Fruit fly (Drosophila melanogaster) whole organism, embryonic: ENCODE measurements around the gene CG14818.

Experiments used
- Atf3 ChIP-seq: fragments of 200-800 bp; sonication (Bioruptor generic); optimal IDR thresholded peaks from 3 replicates; lab custom pipeline; 2016; ENCODE audit warnings: missing biosample characterization, missing genetic modification characterization
- BEAF-32 ChIP-seq: fragments of 200-800 bp; sonication (Bioruptor generic); optimal IDR thresholded peaks from 3 replicates; lab custom pipeline; 2017; ENCODE audit warnings: missing biosample characterization, missing genetic modification characterization, mild to moderate bottlenecking, moderate library complexity, missing genetic modification reagents
- CG10654 ChIP-seq: fragments of 200-800 bp; sonication (Bioruptor generic); optimal IDR thresholded peaks from 2 replicates; lab custom pipeline; 2016; ENCODE audit warnings: missing biosample characterization, missing genetic modification characterization
- CG11093 ChIP-seq: fragments of 200-800 bp; sonication (Bioruptor generic); IDR thresholded peaks from 3 replicates; pipeline ENCODE4 v1.3.6; 2022; ENCODE audit warnings: missing biosample characterization, missing genetic modification characterization
- CG13123 ChIP-seq: fragments of 200-800 bp; sonication (Bioruptor generic); optimal IDR thresholded peaks from 2 replicates; lab custom pipeline; 2016; ENCODE audit warnings: missing biosample characterization, missing genetic modification characterization
- CG13775 ChIP-seq: fragments of 200-800 bp; sonication (Bioruptor generic); optimal IDR thresholded peaks from 3 replicates; lab custom pipeline; 2017; ENCODE audit warnings: missing biosample characterization, mild to moderate bottlenecking, missing genetic modification characterization
- CG14050 ChIP-seq: fragments of 200-800 bp; sonication (Bioruptor generic); IDR thresholded peaks from 3 replicates; pipeline ENCODE4 v1.3.6; 2022; ENCODE audit warnings: missing biosample characterization, missing genetic modification characterization
- CG14860 ChIP-seq: fragments of 200-800 bp; sonication (Bioruptor generic); IDR thresholded peaks from 3 replicates; pipeline ENCODE4 v1.3.6; 2022; ENCODE audit warnings: missing biosample characterization, missing genetic modification characterization; ENCODE audit not compliant: partially characterized antibody
- CG1602 ChIP-seq: fragments of 200-800 bp; sonication (Bioruptor generic); optimal IDR thresholded peaks from 3 replicates; lab custom pipeline; 2016; ENCODE audit warnings: missing biosample characterization, missing genetic modification characterization
- CG18262 ChIP-seq: fragments of 200-800 bp; optimal IDR thresholded peaks from 3 replicates; lab custom pipeline; 2019; ENCODE audit warnings: missing biosample characterization, mild to moderate bottlenecking, missing genetic modification characterization, moderate library complexity
- CG2116 ChIP-seq: fragments of 200-800 bp; sonication (Bioruptor generic); optimal IDR thresholded peaks from 3 replicates; lab custom pipeline; 2018; ENCODE audit warnings: missing biosample characterization, mild to moderate bottlenecking, missing genetic modification characterization
- CG2129 ChIP-seq: fragments of 200-800 bp; sonication (Bioruptor generic); IDR thresholded peaks from 2 replicates; pipeline ENCODE4 v1.3.6; 2022; ENCODE audit warnings: missing biosample characterization, missing genetic modification characterization; ENCODE audit not compliant: partially characterized antibody
- CG2889 ChIP-seq: fragments of 200-800 bp; sonication (Bioruptor generic); IDR thresholded peaks from 3 replicates; pipeline ENCODE4 v1.3.6; 2022; ENCODE audit warnings: missing biosample characterization, missing genetic modification characterization
- CG32772 ChIP-seq: fragments of 200-800 bp; sonication (Bioruptor generic); IDR thresholded peaks from 2 replicates; pipeline ENCODE4 v1.3.6; 2022; ENCODE audit warnings: missing biosample characterization, missing genetic modification characterization
- CG34224 ChIP-seq: fragments of 200-800 bp; sonication (Bioruptor generic); IDR thresholded peaks from 3 replicates; pipeline ENCODE4 v1.3.6; 2022; ENCODE audit warnings: missing biosample characterization, missing genetic modification characterization; ENCODE audit not compliant: partially characterized antibody
- CG4707 ChIP-seq: fragments of 200-800 bp; sonication (Bioruptor generic); optimal IDR thresholded peaks from 2 replicates; lab custom pipeline; 2018; ENCODE audit warnings: missing biosample characterization, mild to moderate bottlenecking, missing genetic modification characterization, moderate library complexity
- CG6175 ChIP-seq: fragments of 200-800 bp; sonication (Bioruptor generic); IDR thresholded peaks from 3 replicates; pipeline ENCODE4 v1.3.6; 2022; ENCODE audit warnings: missing biosample characterization, missing genetic modification characterization
- Dip2 ChIP-seq: fragments of 200-800 bp; sonication (Bioruptor generic); IDR thresholded peaks from 2 replicates; pipeline ENCODE4 v1.3.6; 2022; ENCODE audit warnings: missing biosample characterization, missing genetic modification characterization
- Dll ChIP-seq: fragments of 200-800 bp; sonication (Bioruptor generic); IDR thresholded peaks from 4 replicates; pipeline ENCODE4 v1.3.6; 2022; ENCODE audit warnings: missing biosample characterization, missing genetic modification characterization; ENCODE audit not compliant: partially characterized antibody
- E2f1 ChIP-seq: fragments of 200-800 bp; sonication (Bioruptor generic); IDR thresholded peaks from 2 replicates; pipeline ENCODE4 v1.3.6; 2022; ENCODE audit warnings: missing biosample characterization, missing genetic modification characterization
- Elba2 ChIP-seq: fragments of 200-800 bp; sonication (Bioruptor generic); optimal IDR thresholded peaks from 3 replicates; lab custom pipeline; 2016; ENCODE audit warnings: missing biosample characterization, missing genetic modification characterization
- Fer3 ChIP-seq: fragments of 200-800 bp; sonication (Bioruptor generic); optimal IDR thresholded peaks from 2 replicates; lab custom pipeline; 2018; ENCODE audit warnings: missing biosample characterization, mild to moderate bottlenecking, missing genetic modification characterization, moderate library complexity
- HLH3B ChIP-seq: fragments of 200-800 bp; sonication (Bioruptor generic); IDR thresholded peaks from 2 replicates; pipeline ENCODE4 v1.3.6; 2022; ENCODE audit warnings: missing biosample characterization, missing genetic modification characterization
- Hey ChIP-seq: fragments of 200-800 bp; sonication (Bioruptor generic); optimal IDR thresholded peaks from 3 replicates; lab custom pipeline; 2018; ENCODE audit warnings: missing biosample characterization, mild to moderate bottlenecking, missing genetic modification characterization
- Mad ChIP-seq: fragments of 200-800 bp; sonication (Bioruptor generic); optimal IDR thresholded peaks from 2 replicates; lab custom pipeline; 2016; ENCODE audit warnings: missing biosample characterization, missing genetic modification characterization
- Mes4 ChIP-seq: fragments of 200-800 bp; sonication (Bioruptor generic); optimal IDR thresholded peaks from 2 replicates; lab custom pipeline; 2016; ENCODE audit warnings: missing biosample characterization, missing genetic modification characterization
- Scr ChIP-seq: fragments of 200-800 bp; sonication (Bioruptor generic); IDR thresholded peaks from 2 replicates; pipeline ENCODE4 v1.3.6; 2022; ENCODE audit warnings: missing biosample characterization, missing genetic modification characterization; ENCODE audit not compliant: partially characterized antibody
- Sry-δ ChIP-seq: fragments of 200-800 bp; sonication (Bioruptor generic); optimal IDR thresholded peaks from 2 replicates; lab custom pipeline; 2016; ENCODE audit warnings: missing biosample characterization, missing genetic modification characterization
- Taf1 ChIP-seq: fragments of 200-800 bp; sonication (Bioruptor generic); IDR thresholded peaks from 2 replicates; pipeline ENCODE4 v1.3.6; 2022; ENCODE audit warnings: missing biosample characterization, missing genetic modification characterization
- bab2 ChIP-seq: fragments of 200-800 bp; sonication (Bioruptor generic); optimal IDR thresholded peaks from 2 replicates; lab custom pipeline; 2016; ENCODE audit warnings: missing biosample characterization, missing genetic modification characterization
- bbx ChIP-seq: fragments of 200-800 bp; sonication (Bioruptor generic); IDR thresholded peaks from 2 replicates; pipeline ENCODE4 v1.3.6; 2022; ENCODE audit warnings: missing biosample characterization, missing genetic modification characterization; ENCODE audit not compliant: partially characterized antibody
- btn ChIP-seq: fragments of 200-800 bp; sonication (Bioruptor generic); optimal IDR thresholded peaks from 2 replicates; lab custom pipeline; 2016; ENCODE audit warnings: missing biosample characterization, missing genetic modification characterization
- cad ChIP-seq: fragments of >200 bp; optimal IDR thresholded peaks from 2 replicates; lab custom pipeline; 2017; ENCODE audit warnings: missing biosample characterization, missing genetic modification characterization
- gem ChIP-seq: fragments of 200-800 bp; sonication (Bioruptor generic); optimal IDR thresholded peaks from 2 replicates; lab custom pipeline; 2019; ENCODE audit warnings: missing biosample characterization, mild to moderate bottlenecking, missing genetic modification characterization, moderate library complexity
- grn ChIP-seq: fragments of 200-800 bp; sonication (Bioruptor generic); optimal IDR thresholded peaks from 3 replicates; lab custom pipeline; 2017; ENCODE audit warnings: missing biosample characterization, missing genetic modification characterization
- gsb ChIP-seq: fragments of 200-800 bp; sonication (Bioruptor generic); IDR thresholded peaks from 2 replicates; pipeline ENCODE4 v1.3.6; 2022; ENCODE audit warnings: missing biosample characterization, missing genetic modification characterization
- her ChIP-seq: fragments of 200-800 bp; sonication (Bioruptor generic); optimal IDR thresholded peaks from 2 replicates; lab custom pipeline; 2016; ENCODE audit warnings: missing biosample characterization, missing genetic modification characterization
- hth ChIP-seq: fragments of >200 bp; optimal IDR thresholded peaks from 2 replicates; lab custom pipeline; 2017; ENCODE audit warnings: inconsistent platforms
- jing ChIP-seq: fragments of 200-800 bp; sonication (Bioruptor generic); optimal IDR thresholded peaks from 2 replicates; lab custom pipeline; 2018; ENCODE audit warnings: missing biosample characterization, mild to moderate bottlenecking, missing genetic modification characterization
- otp ChIP-seq: fragments of 200-800 bp; sonication (Bioruptor generic); IDR thresholded peaks from 3 replicates; pipeline ENCODE4, ENCODE4 v1.3.6; 2022; ENCODE audit warnings: missing biosample characterization, missing genetic modification characterization
- pita ChIP-seq: fragments of 200-800 bp; sonication (Bioruptor generic); optimal IDR thresholded peaks from 2 replicates; lab custom pipeline; 2017; ENCODE audit warnings: missing biosample characterization, mild to moderate bottlenecking, missing genetic modification characterization
- psq ChIP-seq: fragments of 200-800 bp; sonication (Bioruptor generic); optimal IDR thresholded peaks from 2 replicates; lab custom pipeline; 2017; ENCODE audit warnings: missing biosample characterization, missing genetic modification characterization
- rib ChIP-seq: fragments of 200-800 bp; sonication (Bioruptor generic); IDR thresholded peaks from 2 replicates; pipeline ENCODE4 v1.3.6; 2022; ENCODE audit warnings: missing biosample characterization, missing genetic modification characterization
- sc ChIP-seq, 3 experiments: fragments of >200 bp in 2 of 3; fragments of 200-800 bp in 1 of 3; sonication (Bioruptor generic) in 1 of 3; optimal IDR thresholded peaks; 2 replicates in 2 of 3; 3 replicates in 1 of 3; lab custom pipeline; 2017; ENCODE audit warnings: mild to moderate bottlenecking in 1 of 3, missing biosample characterization in 1 of 3, missing genetic modification characterization in 1 of 3, missing genetic modification reagents in 1 of 3
- schlank ChIP-seq: fragments of 200-800 bp; sonication (Bioruptor generic); optimal IDR thresholded peaks from 2 replicates; lab custom pipeline; 2018; ENCODE audit warnings: missing biosample characterization, mild to moderate bottlenecking, missing genetic modification characterization
- toy ChIP-seq: fragments of 200-800 bp; sonication (Bioruptor generic); IDR thresholded peaks from 2 replicates; pipeline ENCODE4 v1.3.6; 2022; ENCODE audit warnings: missing biosample characterization, missing genetic modification characterization
- trem ChIP-seq: fragments of 200-800 bp; optimal IDR thresholded peaks from 3 replicates; lab custom pipeline; 2019; ENCODE audit warnings: missing biosample characterization, mild to moderate bottlenecking, missing genetic modification characterization, moderate library complexity
- tup ChIP-seq: fragments of 200-800 bp; sonication (Bioruptor generic); optimal IDR thresholded peaks from 2 replicates; lab custom pipeline; 2016; ENCODE audit warnings: missing biosample characterization, mild to moderate bottlenecking, missing genetic modification characterization, moderate library complexity
- vnd ChIP-seq: fragments of 200-800 bp; sonication (Bioruptor generic); IDR thresholded peaks from 3 replicates; pipeline ENCODE4 v1.3.6; 2022; ENCODE audit warnings: missing biosample characterization, missing genetic modification characterization; ENCODE audit not compliant: partially characterized antibody
- yki ChIP-seq: fragments of >200 bp; optimal IDR thresholded peaks from 3 replicates; lab custom pipeline; 2018
- zen ChIP-seq: fragments of 200-800 bp; sonication (Bioruptor generic); optimal IDR thresholded peaks from 3 replicates; lab custom pipeline; 2018; ENCODE audit warnings: missing biosample characterization, mild to moderate bottlenecking, missing genetic modification characterization, moderate library complexity

The CG14818 gene

DNA sequence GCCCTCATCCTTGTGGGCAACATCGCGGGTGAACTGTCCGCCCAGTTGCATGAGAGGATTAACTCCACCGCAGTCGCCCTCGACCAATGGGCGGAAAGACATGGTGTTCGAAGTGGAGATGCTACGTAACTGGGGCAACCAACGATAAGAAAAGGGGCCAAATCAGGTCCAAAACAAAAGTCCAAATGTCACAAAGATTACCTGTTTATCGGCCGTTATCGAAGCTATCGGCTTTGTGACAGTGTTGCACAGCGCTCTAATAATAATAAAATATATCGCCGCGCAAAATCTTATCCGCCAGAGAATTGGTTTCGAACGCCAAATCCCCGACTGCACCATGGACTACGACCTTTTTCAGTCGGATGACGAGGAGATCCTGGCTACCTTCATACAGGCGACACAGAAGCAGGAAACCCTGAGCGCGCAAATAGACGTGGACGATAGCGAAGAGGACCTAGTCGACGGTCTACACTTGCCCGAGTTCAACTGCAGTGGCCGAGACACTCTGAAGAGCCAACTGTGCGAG is 10.9 kb downstream of the CG14818 start, which contains the start of the genes CG14803 and Pex5:
TSS of gene CG14803 (plus strand) at position 285 of the 526 bp plus-strand sequence.
TSS of gene Pex5 (minus strand) at position 476 of the 526 bp plus-strand sequence.
- TF ChIP-seq Dll (GFP tag; lab: Robert Waterston, UW) = peak; percentile 57; the same call in 2 of the 4 replicates
- no peak for TF ChIP-seq Mad
- no peak for TF ChIP-seq CG6175
- peak; percentile 52; the same call in 1 of the 3 replicates for TF ChIP-seq CG14860 (GFP tag; lab: Robert Waterston, UW)
- no peak for TF ChIP-seq gsb
- TF ChIP-seq bbx = peak; percentile 68; the same call in 1 of the 2 replicates
- peak; percentile 66; the same call in 2 of the 3 replicates for TF ChIP-seq CG34224 (GFP tag; lab: Robert Waterston, UW)
- TF ChIP-seq sc (optimal IDR thresholded peaks at IDR 0.05; lab: Kevin White, UChicago) = no peak
- TF ChIP-seq sc (GFP tag; optimal IDR thresholded peaks at IDR 0.05; lab: Kevin White, UChicago) = no peak
- peak; percentile 59 for TF ChIP-seq CG2116 (GFP tag; lab: Kevin White, UChicago)
- TF ChIP-seq jing (GFP tag; lab: Kevin White, UChicago) = no peak
- TF ChIP-seq CG2129 (GFP tag; lab: Robert Waterston, UW) = no peak
- TF ChIP-seq Mes4 = no peak
- TF ChIP-seq Fer3 = no peak
- no peak for TF ChIP-seq toy (GFP tag; lab: Robert Waterston, UW)
- no peak for TF ChIP-seq psq (GFP tag; lab: Kevin White, UChicago)
- no peak for TF ChIP-seq Dip2 (GFP tag; lab: Robert Waterston, UW)
- no peak for TF ChIP-seq schlank (tag; lab: Kevin White, UChicago)
- TF ChIP-seq CG2889 (GFP tag; lab: Robert Waterston, UW) = no peak
- no peak for TF ChIP-seq CG14050 (GFP tag; lab: Robert Waterston, UW)
- no peak for TF ChIP-seq CG11093 (GFP tag; lab: Robert Waterston, UW)
- TF ChIP-seq Elba2 (GFP tag; lab: Kevin White, UChicago) = peak; percentile 37
- no peak for TF ChIP-seq CG13123
- no peak for TF ChIP-seq zen (tag; lab: Kevin White, UChicago)
- TF ChIP-seq CG32772 = no peak
- no peak for TF ChIP-seq Atf3 (GFP tag; lab: Kevin White, UChicago)
- no peak for TF ChIP-seq E2f1 (GFP tag; lab: Robert Waterston, UW)
- TF ChIP-seq CG18262 (tag; lab: Kevin White, UChicago) = no peak
- peak; percentile 39; the same call in 2 of the 3 replicates for TF ChIP-seq vnd (GFP tag; lab: Robert Waterston, UW)
- no peak for TF ChIP-seq Taf1
- TF ChIP-seq CG10654 = no peak
- peak; percentile 43 for TF ChIP-seq Sry-δ (GFP tag; lab: Kevin White, UChicago)
- TF ChIP-seq tup = no peak
- no peak for TF ChIP-seq otp (GFP tag; lab: Robert Waterston, UW)
- no peak for TF ChIP-seq HLH3B
- peak; percentile 26 for TF ChIP-seq trem (tag; lab: Kevin White, UChicago)
- no peak for TF ChIP-seq CG1602 (GFP tag; lab: Kevin White, UChicago)
- no peak for TF ChIP-seq grn (GFP tag; lab: Kevin White, UChicago)
- no peak for TF ChIP-seq CG13775
- no peak for TF ChIP-seq her (GFP tag; lab: Kevin White, UChicago)
- TF ChIP-seq gem (tag; lab: Kevin White, UChicago) = no peak
- no peak for TF ChIP-seq btn (GFP tag; lab: Kevin White, UChicago)
- TF ChIP-seq Hey (tag; lab: Kevin White, UChicago) = no peak
- no peak for TF ChIP-seq rib (GFP tag; lab: Robert Waterston, UW)
- TF ChIP-seq cad (GFP tag; lab: Kevin White, UChicago) = no peak
- peak; percentile 63 for TF ChIP-seq Scr (GFP tag; lab: Robert Waterston, UW)
- TF ChIP-seq hth (lab: Kevin White, UChicago) = no peak
- no peak for TF ChIP-seq yki (lab: Kevin White, UChicago)
- no peak for TF ChIP-seq pita (GFP tag; lab: Kevin White, UChicago)
- peak; percentile 62 for TF ChIP-seq BEAF-32
- no peak for TF ChIP-seq CG4707 (GFP tag; lab: Kevin White, UChicago)
- TF ChIP-seq bab2 = no peak
